Worm (Caenorhabditis elegans) whole organism, L4 larva: ENCODE measurements around the gene T02G5.7.

Source experiments
- aly-2 ChIP-seq: sonication (generic microtip); optimal IDR thresholded peaks from 2 replicates; lab custom pipeline; 2018; ENCODE audit warnings: missing biosample characterization, missing genetic modification characterization
- ceh-28 ChIP-seq: fragments of 150-350 bp; optimal IDR thresholded peaks from 2 replicates; lab custom pipeline; 2014; ENCODE audit warnings: missing biosample characterization, missing genetic modification reagents, missing genetic modification characterization
- ceh-32 ChIP-seq: sonication (generic microtip); optimal IDR thresholded peaks from 2 replicates; lab custom pipeline; 2016; ENCODE audit warnings: mild to moderate bottlenecking, missing genetic modification characterization, missing compliant biosample characterization; ENCODE audit not compliant: poor library complexity
- ceh-62 ChIP-seq: sonication (generic microtip); optimal IDR thresholded peaks from 2 replicates; lab custom pipeline; 2017; ENCODE audit warnings: missing biosample characterization, missing genetic modification characterization
- ceh-82 ChIP-seq: sonication (generic microtip); optimal IDR thresholded peaks from 2 replicates; lab custom pipeline; 2017; ENCODE audit warnings: missing biosample characterization, missing genetic modification characterization
- fkh-10 ChIP-seq: fragments of 150-350 bp; optimal IDR thresholded peaks from 2 replicates; lab custom pipeline; 2014; ENCODE audit warnings: missing biosample characterization, missing genetic modification reagents, missing genetic modification characterization
- unc-130 ChIP-seq: sonication (generic microtip); optimal IDR thresholded peaks from 2 replicates; lab custom pipeline; 2016; ENCODE audit warnings: missing genetic modification reagents, missing genetic modification characterization, missing compliant biosample characterization
- zag-1 ChIP-seq: fragments of 150-350 bp; optimal IDR thresholded peaks from 2 replicates; lab custom pipeline; 2014; ENCODE audit warnings: missing biosample characterization, missing genetic modification characterization

DNA sequence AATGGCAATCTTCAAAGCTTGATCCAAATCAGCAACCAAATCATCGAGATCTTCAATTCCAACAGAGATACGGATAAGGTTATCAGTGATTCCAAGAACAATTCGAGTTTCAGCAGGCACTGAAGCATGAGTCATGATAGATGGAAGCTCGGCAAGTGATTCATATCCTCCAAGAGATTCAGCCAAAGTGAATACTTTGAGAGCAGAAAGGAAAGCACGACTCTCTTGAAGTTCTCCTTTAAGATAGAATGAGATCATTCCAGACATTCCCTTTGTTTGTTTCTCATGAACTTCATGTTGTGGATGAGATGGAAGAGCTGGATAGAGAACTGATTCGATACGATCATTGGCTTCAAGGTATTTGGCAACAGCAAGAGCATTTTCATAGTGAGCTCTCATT, 19.1 kb upstream of the T02G5.7 start:
- TF ChIP-seq unc-130 (GFP tag; lab: Kevin White, UChicago) (no peak), fkh-10 (no peak), zag-1 (tag; lab: Kevin White, UChicago) (no peak), ceh-32 (tag; lab: Kevin White, UChicago) (no peak), ceh-28 (tag; lab: Kevin White, UChicago) (no peak), ceh-62 (tag; lab: Kevin White, UChicago) (no peak), aly-2 (tag; lab: Kevin White, UChicago) (no peak), ceh-82 (tag; lab: Kevin White, UChicago) (no peak)
